Worm (Caenorhabditis elegans) whole organism, early embryonic: ENCODE results near the gene C18D11.1.

ENCODE experiments used
- ama-1 ChIP-seq: fragments of 150-350 bp; optimal IDR thresholded peaks from 2 replicates; lab custom pipeline; 2014
- ceh-13 ChIP-seq: fragments of 200-800 bp; sonication (Bioruptor generic); optimal IDR thresholded peaks from 2 replicates; lab custom pipeline; 2018; ENCODE audit warnings: mild to moderate bottlenecking, missing genetic modification characterization, missing compliant biosample characterization
- pes-1 ChIP-seq: fragments of 200-800 bp; sonication (Bioruptor generic); IDR thresholded peaks from 2 replicates; pipeline ENCODE4 v1.3.6; 2022; ENCODE audit warnings: missing genetic modification reagents, missing genetic modification characterization, missing compliant biosample characterization
- scrt-1 ChIP-seq: fragments of 200-800 bp; sonication (Bioruptor generic); IDR thresholded peaks from 2 replicates; pipeline ENCODE4 v1.3.6; 2022; ENCODE audit warnings: missing genetic modification characterization, missing compliant biosample characterization

ce11 chrIII:11794389-11794788 lies 22.0 kb upstream of the C18D11.1 start:
- TF ChIP-seq ama-1 (lab: Kevin White, UChicago), result no peak
- TF ChIP-seq ceh-13 (GFP tag; lab: Kevin White, UChicago), result no peak
- TF ChIP-seq pes-1, result no peak
- TF ChIP-seq scrt-1 (GFP tag; lab: Robert Waterston, UW), result no peak
